Fruit fly (Drosophila melanogaster) whole organism, embryonic: ENCODE results near the gene CG6136.

Source experiments
- B-H1 ChIP-seq: fragments of 200-800 bp; sonication (Bioruptor generic); IDR thresholded peaks from 3 replicates; pipeline ENCODE4 v1.3.6; 2022; ENCODE audit warnings: missing biosample characterization, missing genetic modification characterization
- CG1024 ChIP-seq: fragments of 200-800 bp; sonication (Bioruptor generic); IDR thresholded peaks from 2 replicates; pipeline ENCODE4 v1.3.6; 2022; ENCODE audit warnings: missing biosample characterization, missing genetic modification characterization
- CG10321 ChIP-seq: fragments of 200-800 bp; sonication (Bioruptor generic); IDR thresholded peaks from 2 replicates; pipeline ENCODE4 v1.3.6; 2022; ENCODE audit warnings: missing biosample characterization, missing genetic modification characterization
- CG10979 ChIP-seq: fragments of 200-800 bp; sonication (Bioruptor generic); optimal IDR thresholded peaks from 2 replicates; lab custom pipeline; 2018; ENCODE audit warnings: missing biosample characterization, mild to moderate bottlenecking, missing genetic modification characterization, moderate library complexity
- CG13296 ChIP-seq: fragments of 200-800 bp; sonication (Bioruptor generic); optimal IDR thresholded peaks from 3 replicates; lab custom pipeline; 2018; ENCODE audit warnings: missing biosample characterization, mild to moderate bottlenecking, missing genetic modification characterization
- CG16779 ChIP-seq: fragments of 200-800 bp; sonication (Bioruptor generic); IDR thresholded peaks from 2 replicates; pipeline ENCODE4 v1.3.6; 2022; ENCODE audit warnings: missing biosample characterization, missing genetic modification characterization
- CG18262 ChIP-seq: fragments of 200-800 bp; optimal IDR thresholded peaks from 3 replicates; lab custom pipeline; 2019; ENCODE audit warnings: missing biosample characterization, mild to moderate bottlenecking, missing genetic modification characterization, moderate library complexity
- CG18476 ChIP-seq: fragments of 200-800 bp; sonication (Bioruptor generic); optimal IDR thresholded peaks from 2 replicates; lab custom pipeline; 2016; ENCODE audit warnings: missing biosample characterization, mild to moderate bottlenecking, missing genetic modification characterization
- CG2120 ChIP-seq: fragments of 200-800 bp; sonication (Bioruptor generic); optimal IDR thresholded peaks from 3 replicates; lab custom pipeline; 2016; ENCODE audit warnings: missing biosample characterization, missing genetic modification characterization
- CG34224 ChIP-seq: fragments of 200-800 bp; sonication (Bioruptor generic); IDR thresholded peaks from 3 replicates; pipeline ENCODE4 v1.3.6; 2022; ENCODE audit warnings: missing biosample characterization, missing genetic modification characterization; ENCODE audit not compliant: partially characterized antibody
- CG5180 ChIP-seq: fragments of 200-800 bp; sonication (Bioruptor generic); optimal IDR thresholded peaks from 3 replicates; lab custom pipeline; 2017; ENCODE audit warnings: missing biosample characterization, missing genetic modification characterization, mild to moderate bottlenecking, moderate library complexity, missing genetic modification reagents
- CG7372 ChIP-seq: fragments of 200-800 bp; sonication (Bioruptor generic); IDR thresholded peaks from 2 replicates; pipeline ENCODE4 v1.3.6; 2022; ENCODE audit warnings: missing biosample characterization, missing genetic modification characterization
- CG7963 ChIP-seq: fragments of 200-800 bp; sonication (Bioruptor generic); IDR thresholded peaks from 3 replicates; pipeline ENCODE4 v1.3.6; 2022; ENCODE audit warnings: missing biosample characterization, missing genetic modification characterization; ENCODE audit not compliant: partially characterized antibody
- CG9727 ChIP-seq: fragments of 200-800 bp; sonication (Bioruptor generic); optimal IDR thresholded peaks from 3 replicates; lab custom pipeline; 2017; ENCODE audit warnings: missing biosample characterization, mild to moderate bottlenecking, missing genetic modification characterization
- Camta ChIP-seq: fragments of 200-800 bp; sonication (Bioruptor generic); optimal IDR thresholded peaks from 2 replicates; lab custom pipeline; 2016; ENCODE audit warnings: missing biosample characterization, missing genetic modification characterization
- CoRest ChIP-seq: fragments of 200-800 bp; sonication (Bioruptor generic); optimal IDR thresholded peaks from 3 replicates; lab custom pipeline; 2018; ENCODE audit warnings: missing biosample characterization, mild to moderate bottlenecking, missing genetic modification characterization, moderate library complexity
- Dek ChIP-seq: fragments of 200-800 bp; sonication (Bioruptor generic); optimal IDR thresholded peaks from 3 replicates; lab custom pipeline; 2019; ENCODE audit warnings: missing biosample characterization, mild to moderate bottlenecking, missing genetic modification characterization, moderate library complexity
- Doc2 ChIP-seq: fragments of 200-800 bp; sonication (Bioruptor generic); IDR thresholded peaks from 2 replicates; pipeline ENCODE4 v1.3.6; 2022; ENCODE audit warnings: missing biosample characterization, missing genetic modification characterization
- Dref ChIP-seq: fragments of 200-800 bp; sonication (Bioruptor generic); IDR thresholded peaks from 2 replicates; pipeline ENCODE4 v1.3.6; 2022; ENCODE audit warnings: missing biosample characterization, missing genetic modification characterization
- E2f2 ChIP-seq: fragments of 200-800 bp; sonication (Bioruptor generic); IDR thresholded peaks from 2 replicates; pipeline ENCODE4 v1.3.6; 2022; ENCODE audit warnings: missing biosample characterization, missing genetic modification characterization
- Fer3 ChIP-seq: fragments of 200-800 bp; sonication (Bioruptor generic); optimal IDR thresholded peaks from 2 replicates; lab custom pipeline; 2018; ENCODE audit warnings: missing biosample characterization, mild to moderate bottlenecking, missing genetic modification characterization, moderate library complexity
- Hand ChIP-seq: fragments of 200-800 bp; sonication (Bioruptor generic); optimal IDR thresholded peaks from 2 replicates; lab custom pipeline; 2017; ENCODE audit warnings: mild to moderate bottlenecking, missing biosample characterization, missing genetic modification reagents, missing genetic modification characterization
- NK7.1 ChIP-seq: fragments of 200-800 bp; sonication (Bioruptor generic); optimal IDR thresholded peaks from 3 replicates; lab custom pipeline; 2016; ENCODE audit warnings: missing biosample characterization, missing genetic modification characterization
- Nf-YB ChIP-seq: fragments of 200-800 bp; sonication (Bioruptor generic); optimal IDR thresholded peaks from 3 replicates; lab custom pipeline; 2019; ENCODE audit warnings: missing biosample characterization, mild to moderate bottlenecking, missing genetic modification characterization, moderate library complexity
- Opbp ChIP-seq: fragments of 200-800 bp; sonication (Bioruptor generic); IDR thresholded peaks from 3 replicates; pipeline ENCODE4 v1.3.6; 2022; ENCODE audit warnings: missing biosample characterization, missing genetic modification characterization; ENCODE audit not compliant: partially characterized antibody
- PHDP ChIP-seq: fragments of 200-800 bp; sonication (Bioruptor generic); optimal IDR thresholded peaks from 3 replicates; lab custom pipeline; 2018; ENCODE audit warnings: missing biosample characterization, mild to moderate bottlenecking, missing genetic modification characterization, moderate library complexity
- Sin3A ChIP-seq: fragments of >200 bp; optimal IDR thresholded peaks from 2 replicates; lab custom pipeline; 2018
- Vsx1 ChIP-seq: fragments of 200-800 bp; sonication (Bioruptor generic); optimal IDR thresholded peaks from 2 replicates; lab custom pipeline; 2017; ENCODE audit warnings: missing biosample characterization, mild to moderate bottlenecking, missing genetic modification characterization, missing genetic modification reagents
- al ChIP-seq: fragments of 200-800 bp; sonication (Bioruptor generic); IDR thresholded peaks from 2 replicates; pipeline ENCODE4 v1.3.6; 2022; ENCODE audit warnings: missing biosample characterization, missing genetic modification characterization
- bbx ChIP-seq: fragments of 200-800 bp; sonication (Bioruptor generic); IDR thresholded peaks from 2 replicates; pipeline ENCODE4 v1.3.6; 2022; ENCODE audit warnings: missing biosample characterization, missing genetic modification characterization; ENCODE audit not compliant: partially characterized antibody
- br ChIP-seq: fragments of >200 bp; optimal IDR thresholded peaks from 2 replicates; lab custom pipeline; 2017
- crp ChIP-seq, 2 experiments: fragments of 200-800 bp; sonication (Bioruptor generic); optimal IDR thresholded peaks; 2 replicates in 1 of 2; 3 replicates in 1 of 2; lab custom pipeline; 2017; ENCODE audit warnings: missing biosample characterization in 2 of 2, missing genetic modification characterization in 2 of 2, mild to moderate bottlenecking in 1 of 2, moderate library complexity in 1 of 2
- dysf ChIP-seq: fragments of 200-800 bp; sonication (Bioruptor generic); IDR thresholded peaks from 3 replicates; pipeline ENCODE4 v1.3.6; 2022; ENCODE audit warnings: missing biosample characterization, missing genetic modification characterization
- emc ChIP-seq: fragments of 200-800 bp; sonication (Bioruptor generic); optimal IDR thresholded peaks from 2 replicates; lab custom pipeline; 2016; ENCODE audit warnings: missing biosample characterization, missing genetic modification characterization
- gcm ChIP-seq: fragments of 200-800 bp; sonication (Bioruptor generic); optimal IDR thresholded peaks from 2 replicates; lab custom pipeline; 2019; ENCODE audit warnings: missing biosample characterization, mild to moderate bottlenecking, missing genetic modification characterization, moderate library complexity
- grau ChIP-seq: fragments of 200-800 bp; optimal IDR thresholded peaks from 3 replicates; lab custom pipeline; 2019; ENCODE audit warnings: missing biosample characterization, mild to moderate bottlenecking, missing genetic modification characterization, moderate library complexity
- h ChIP-seq: fragments of >200 bp; optimal IDR thresholded peaks from 2 replicates; lab custom pipeline; 2017
- kah ChIP-seq: fragments of 200-800 bp; sonication (Bioruptor generic); optimal IDR thresholded peaks from 2 replicates; lab custom pipeline; 2018; ENCODE audit warnings: missing biosample characterization, mild to moderate bottlenecking, missing genetic modification characterization
- lbe ChIP-seq: fragments of 200-800 bp; sonication (Bioruptor generic); optimal IDR thresholded peaks from 2 replicates; lab custom pipeline; 2016; ENCODE audit warnings: missing biosample characterization, mild to moderate bottlenecking, missing genetic modification characterization
- lmd ChIP-seq: fragments of 200-800 bp; sonication (Bioruptor generic); IDR thresholded peaks from 2 replicates; pipeline ENCODE4 v1.3.6; 2022; ENCODE audit warnings: missing biosample characterization, missing genetic modification characterization
- nmo ChIP-seq: fragments of 200-800 bp; sonication (Bioruptor generic); optimal IDR thresholded peaks from 2 replicates; lab custom pipeline; 2018; ENCODE audit warnings: missing biosample characterization, mild to moderate bottlenecking, missing genetic modification characterization, moderate library complexity
- run ChIP-seq: fragments of 200-800 bp; sonication (Bioruptor generic); optimal IDR thresholded peaks from 3 replicates; lab custom pipeline; 2018; ENCODE audit warnings: missing biosample characterization, mild to moderate bottlenecking, missing genetic modification characterization
- salm ChIP-seq: fragments of 200-800 bp; sonication (Bioruptor generic); optimal IDR thresholded peaks from 2 replicates; lab custom pipeline; 2018; ENCODE audit warnings: missing biosample characterization, mild to moderate bottlenecking, missing genetic modification characterization
- sisA ChIP-seq: fragments of 200-800 bp; sonication (Bioruptor generic); IDR thresholded peaks from 2 replicates; pipeline ENCODE4 v1.3.6; 2022; ENCODE audit warnings: missing biosample characterization, missing genetic modification characterization
- so ChIP-seq: fragments of 200-800 bp; sonication (Bioruptor generic); IDR thresholded peaks from 3 replicates; pipeline ENCODE4 v1.3.6; 2022; ENCODE audit warnings: missing biosample characterization, missing genetic modification characterization
- tll ChIP-seq, 2 experiments: fragments of 200-800 bp in 1 of 2; fragments of >200 bp in 1 of 2; sonication (Bioruptor generic) in 1 of 2; optimal IDR thresholded peaks; 2 replicates each; lab custom pipeline; 2017 to 2019; ENCODE audit warnings: missing biosample characterization in 2 of 2, missing genetic modification characterization in 2 of 2, mild to moderate bottlenecking in 1 of 2, moderate library complexity in 1 of 2
- trem ChIP-seq: fragments of 200-800 bp; optimal IDR thresholded peaks from 3 replicates; lab custom pipeline; 2019; ENCODE audit warnings: missing biosample characterization, mild to moderate bottlenecking, missing genetic modification characterization, moderate library complexity
- tup ChIP-seq: fragments of 200-800 bp; sonication (Bioruptor generic); optimal IDR thresholded peaks from 2 replicates; lab custom pipeline; 2016; ENCODE audit warnings: missing biosample characterization, mild to moderate bottlenecking, missing genetic modification characterization, moderate library complexity
- z ChIP-seq: fragments of 200-800 bp; sonication (Bioruptor generic); IDR thresholded peaks from 3 replicates; pipeline ENCODE4 v1.3.6; 2022; ENCODE audit warnings: missing biosample characterization, missing genetic modification characterization

CG6136 gene

dm6 chr3R:15356645-15357431 is 15.2 kb downstream of the CG6136 start, which contains the start of the genes Atg4b and Hibch (continued):
- TF ChIP-seq CG5180 (GFP tag; lab: Kevin White, UChicago) (no peak), bbx (GFP tag; lab: Robert Waterston, UW) (peak; percentile 39; the same call in 1 of the 2 replicates), tup (GFP tag; lab: Kevin White, UChicago) (peak; percentile 11), run (no peak), E2f2 (GFP tag; lab: Robert Waterston, UW) (peak; percentile 60), tll (GFP tag; optimal IDR thresholded peaks at IDR 0.05; lab: Kevin White, UChicago) (peak in 1 of 2 experiments; percentile 10), so (GFP tag; lab: Robert Waterston, UW) (peak; percentile 74; the same call in 1 of the 3 replicates), salm (tag; lab: Kevin White, UChicago) (peak; percentile 64), trem (tag; lab: Kevin White, UChicago) (peak; percentile 87), Camta (GFP tag; lab: Kevin White, UChicago) (no peak), lmd (GFP tag; lab: Robert Waterston, UW) (peak; percentile 82), br (no peak), CG13296 (GFP tag; lab: Kevin White, UChicago) (peak; percentile 86), CG34224 (GFP tag; lab: Robert Waterston, UW) (no peak), B-H1 (GFP tag; lab: Robert Waterston, UW) (peak; percentile 66), h (lab: Kevin White, UChicago) (no peak), CG16779 (0 out of 2 replicates have a peak, but pooled peaks have one; percentile 27), Dref (GFP tag; lab: Robert Waterston, UW) (peak; percentile 36; the same call in 1 of the 2 replicates), sisA (GFP tag; lab: Robert Waterston, UW) (peak; percentile 84), crp (GFP tag; optimal IDR thresholded peaks at IDR 0.05; lab: Kevin White, UChicago) (peak; percentile 48 to 91), CG18476 (GFP tag; lab: Kevin White, UChicago) (peak; percentile 64), CoRest (tag; lab: Kevin White, UChicago) (peak; percentile 93), CG1024 (GFP tag; lab: Robert Waterston, UW) (no peak), lbe (GFP tag; lab: Kevin White, UChicago) (peak; percentile 80), CG7963 (GFP tag; lab: Robert Waterston, UW) (no peak), kah (GFP tag; lab: Kevin White, UChicago) (peak; percentile 65), nmo (GFP tag; lab: Kevin White, UChicago) (peak; percentile 79), CG2120 (GFP tag; lab: Kevin White, UChicago) (peak; percentile 77), emc (GFP tag; lab: Kevin White, UChicago) (no peak), CG9727 (peak; percentile 82), al (GFP tag; lab: Robert Waterston, UW) (peak; percentile 78), Opbp (GFP tag; lab: Robert Waterston, UW) (no peak), z (GFP tag; lab: Robert Waterston, UW) (0 out of 3 replicates have a peak, but pooled peaks have one; percentile 22), Nf-YB (peak; percentile 67), Sin3A (lab: Kevin White, UChicago) (no peak), CG10321 (GFP tag; lab: Robert Waterston, UW) (no peak), Fer3 (peak; percentile 87), CG10979 (tag; lab: Kevin White, UChicago) (peak; percentile 84), Hand (peak; percentile 57), dysf (GFP tag; lab: Robert Waterston, UW) (peak; percentile 85), Vsx1 (GFP tag; lab: Kevin White, UChicago) (no peak), grau (tag; lab: Kevin White, UChicago) (peak; percentile 89), PHDP (tag; lab: Kevin White, UChicago) (peak; percentile 82), Dek (no peak), gcm (GFP tag; lab: Kevin White, UChicago) (peak; percentile 84), CG7372 (GFP tag; lab: Robert Waterston, UW) (peak; percentile 84), CG18262 (tag; lab: Kevin White, UChicago) (peak; percentile 87), NK7.1 (GFP tag; lab: Kevin White, UChicago) (no peak), Doc2 (GFP tag; lab: Robert Waterston, UW) (no peak)
